Worm (Caenorhabditis elegans) whole organism, mixed stage, embryonic: Measurements from ENCODE around the gene Y50D4A.10.

ENCODE experiments used
- bed-3 ChIP-seq: fragments of 200-800 bp; sonication (Bioruptor generic); optimal IDR thresholded peaks from 3 replicates; lab custom pipeline; 2018; ENCODE audit warnings: mild to moderate bottlenecking, missing genetic modification characterization, moderate library complexity, missing compliant biosample characterization
- ceh-43 ChIP-seq: fragments of 200-800 bp; sonication (Bioruptor generic); optimal IDR thresholded peaks from 2 replicates; lab custom pipeline; 2018; ENCODE audit warnings: mild to moderate bottlenecking, missing genetic modification characterization, moderate library complexity, missing compliant biosample characterization
- ces-1 ChIP-seq: fragments of 150-350 bp; optimal IDR thresholded peaks from 2 replicates; lab custom pipeline; 2014; ENCODE audit warnings: missing biosample characterization, missing genetic modification reagents, missing genetic modification characterization
- elt-1 ChIP-seq: sonication (generic microtip); optimal IDR thresholded peaks from 2 replicates; lab custom pipeline; 2017; ENCODE audit warnings: missing genetic modification characterization, mild to moderate bottlenecking, missing compliant biosample characterization, antibody characterized with exemption, moderate library complexity, borderline replicate concordance; ENCODE audit not compliant: insufficient read depth
- flh-1 ChIP-seq: fragments of 200-800 bp; sonication (Bioruptor generic); optimal IDR thresholded peaks from 2 replicates; lab custom pipeline; 2018; ENCODE audit warnings: mild to moderate bottlenecking, missing genetic modification characterization, moderate library complexity, missing compliant biosample characterization
- nhr-12 ChIP-seq: fragments of 150-350 bp; optimal IDR thresholded peaks from 2 replicates; lab custom pipeline; 2014; ENCODE audit warnings: missing biosample characterization, missing genetic modification characterization
- nhr-28 ChIP-seq: fragments of 150-350 bp; optimal IDR thresholded peaks from 2 replicates; lab custom pipeline; 2014; ENCODE audit warnings: missing biosample characterization, missing genetic modification characterization
- nhr-76 ChIP-seq: sonication (generic microtip); optimal IDR thresholded peaks from 2 replicates; lab custom pipeline; 2017; ENCODE audit warnings: missing biosample characterization, missing genetic modification characterization
- sem-2 ChIP-seq: fragments of 200-800 bp; sonication (Bioruptor generic); optimal IDR thresholded peaks from 2 replicates; lab custom pipeline; 2018; ENCODE audit warnings: mild to moderate bottlenecking, missing genetic modification characterization, missing compliant biosample characterization
- snpc-4 ChIP-seq: fragments of 150-350 bp; optimal IDR thresholded peaks from 2 replicates; lab custom pipeline; 2014; ENCODE audit warnings: missing biosample characterization, missing genetic modification characterization
- sptf-1 ChIP-seq: sonication (generic microtip); optimal IDR thresholded peaks from 2 replicates; lab custom pipeline; 2017; ENCODE audit warnings: mild to moderate bottlenecking, missing genetic modification characterization, moderate library complexity, missing compliant biosample characterization
- unc-62 ChIP-seq: fragments of 150-350 bp; optimal IDR thresholded peaks from 2 replicates; lab custom pipeline; 2014; ENCODE audit warnings: missing biosample characterization, missing genetic modification reagents, missing genetic modification characterization

- TF ChIP-seq bed-3 (GFP tag; lab: Kevin White, UChicago) (no peak), ces-1 (no peak), ceh-43 (no peak), snpc-4 (tag; lab: Kevin White, UChicago) (no peak), elt-1 (tag; lab: Kevin White, UChicago) (no peak), unc-62 (no peak), nhr-76 (tag; lab: Kevin White, UChicago) (no peak), sem-2 (no peak), nhr-12 (tag; lab: Kevin White, UChicago) (no peak), sptf-1 (tag; lab: Kevin White, UChicago) (no peak), nhr-28 (tag; lab: Kevin White, UChicago) (no peak), flh-1 (GFP tag; lab: Kevin White, UChicago) (no peak)
Measured at ce11 chrV:1201717-1202116, 18.6 kb downstream of the Y50D4A.10 start.
